Worm (Caenorhabditis elegans): ENCODE measurements around the gene ttr-35.

- TF ChIP-seq ceh-8 (GFP tag; optimal IDR thresholded peaks at IDR 0.05) (no peak), rnt-1 (tag; optimal IDR thresholded peaks at IDR 0.05) (peak; percentile 43), blmp-1 (tag; optimal IDR thresholded peaks at IDR 0.05) (no peak), ztf-11 (tag; optimal IDR thresholded peaks at IDR 0.05) (no peak), aly-2 (tag; optimal IDR thresholded peaks at IDR 0.05) (no peak), fkh-4 (tag; optimal IDR thresholded peaks at IDR 0.05; ENCODE audit: borderline replicate concordance) (no peak), ceh-90 (tag; optimal IDR thresholded peaks at IDR 0.05) (no peak), aha-1 (tag; optimal IDR thresholded peaks at IDR 0.05) (no peak), nhr-77 (tag; optimal IDR thresholded peaks at IDR 0.05) (no peak), tlp-1 (tag; optimal IDR thresholded peaks at IDR 0.05) (no peak), nhr-76 (tag; optimal IDR thresholded peaks at IDR 0.05) (no peak), dpl-1 (GFP tag; optimal IDR thresholded peaks at IDR 0.05) (no peak)
These were observed 40.8 kb downstream of the ttr-35 start, which contains the start of gene svh-2 for ce11 chrX:6552806-6553337.

All from whole organism, L1 larva.